Worm (Caenorhabditis elegans) whole organism, early embryonic: ENCODE measurements around the gene W04H10.1.
A peak's percentile ranks its signal among the peaks of the same experiment; 100 is the strongest.

Source experiments
- B0310.2 ChIP-seq: sonication (generic microtip); optimal IDR thresholded peaks from 2 replicates; lab custom pipeline; 2016; ENCODE audit warnings: mild to moderate bottlenecking, missing genetic modification characterization, missing compliant biosample characterization
- F13C5.2 ChIP-seq: sonication (generic microtip); optimal IDR thresholded peaks from 2 replicates; lab custom pipeline; 2017; ENCODE audit warnings: mild to moderate bottlenecking, missing genetic modification characterization, inconsistent platforms, missing compliant biosample characterization
- aly-1 ChIP-seq: sonication (generic microtip); optimal IDR thresholded peaks from 2 replicates; lab custom pipeline; 2016; ENCODE audit warnings: missing genetic modification characterization, missing compliant biosample characterization
- ama-1 ChIP-seq: fragments of 150-350 bp; optimal IDR thresholded peaks from 2 replicates; lab custom pipeline; 2014
- ceh-13 ChIP-seq: fragments of 200-800 bp; sonication (Bioruptor generic); optimal IDR thresholded peaks from 2 replicates; lab custom pipeline; 2018; ENCODE audit warnings: mild to moderate bottlenecking, missing genetic modification characterization, missing compliant biosample characterization
- ceh-36 ChIP-seq: sonication (generic microtip); optimal IDR thresholded peaks from 2 replicates; lab custom pipeline; 2016; ENCODE audit warnings: missing genetic modification characterization, inconsistent platforms, missing compliant biosample characterization
- ets-7 ChIP-seq: sonication (generic microtip); optimal IDR thresholded peaks from 2 replicates; lab custom pipeline; 2016; ENCODE audit warnings: missing genotype, missing genetic modification characterization, missing compliant biosample characterization
- flt-1 ChIP-seq: fragments of 200-800 bp; sonication (Bioruptor generic); IDR thresholded peaks from 2 replicates; pipeline ENCODE4 v1.3.6; 2022; ENCODE audit warnings: missing genetic modification characterization, missing compliant biosample characterization
- hmbx-1 ChIP-seq: sonication (generic microtip); optimal IDR thresholded peaks from 2 replicates; lab custom pipeline; 2016; ENCODE audit warnings: mild to moderate bottlenecking, missing genetic modification characterization, missing compliant biosample characterization
- hmg-4 ChIP-seq: fragments of 200-800 bp; sonication (Bioruptor generic); optimal IDR thresholded peaks from 2 replicates; lab custom pipeline; 2018; ENCODE audit warnings: mild to moderate bottlenecking, missing genetic modification characterization, missing compliant biosample characterization
- hnd-1 ChIP-seq: sonication (generic microtip); optimal IDR thresholded peaks from 2 replicates; lab custom pipeline; 2016; ENCODE audit warnings: missing genetic modification characterization, missing compliant biosample characterization
- pes-1 ChIP-seq: fragments of 200-800 bp; sonication (Bioruptor generic); IDR thresholded peaks from 2 replicates; pipeline ENCODE4 v1.3.6; 2022; ENCODE audit warnings: missing genetic modification reagents, missing genetic modification characterization, missing compliant biosample characterization
- scrt-1 ChIP-seq: fragments of 200-800 bp; sonication (Bioruptor generic); IDR thresholded peaks from 2 replicates; pipeline ENCODE4 v1.3.6; 2022; ENCODE audit warnings: missing genetic modification characterization, missing compliant biosample characterization
- sea-1 ChIP-seq: fragments of 200-800 bp; sonication (Bioruptor generic); conservative IDR thresholded peaks from 2 replicates; pipeline ENCODE4 v1.3.6; 2022; ENCODE audit warnings: missing genetic modification characterization, missing compliant biosample characterization
- tbx-11 ChIP-seq: fragments of 200-800 bp; sonication (Bioruptor generic); IDR thresholded peaks from 2 replicates; pipeline ENCODE4 v1.3.6; 2022; ENCODE audit warnings: missing genetic modification characterization, missing compliant biosample characterization
- tbx-37 ChIP-seq: fragments of 200-800 bp; sonication (Bioruptor generic); conservative IDR thresholded peaks from 2 replicates; pipeline ENCODE4 v1.3.6; 2022; ENCODE audit warnings: missing genetic modification reagents, missing genetic modification characterization, missing compliant biosample characterization
- tra-4 ChIP-seq: sonication (generic microtip); optimal IDR thresholded peaks from 2 replicates; lab custom pipeline; 2017; ENCODE audit warnings: missing genetic modification characterization, missing compliant biosample characterization

Gene W04H10.1

ce11 chrII:608757-609156 lies at the start of gene W04H10.1:
W04H10.1 (plus strand) TSS chrII:609057.
- TF ChIP-seq hmbx-1 (tag; lab: Kevin White, UChicago) (no peak), tra-4 (no peak), F13C5.2 (tag; lab: Kevin White, UChicago) (no peak), pes-1 (no peak), ets-7 (tag; lab: Kevin White, UChicago) (no peak), aly-1 (tag; lab: Kevin White, UChicago) (no peak), ceh-13 (GFP tag; lab: Kevin White, UChicago) (no peak)

DNA sequence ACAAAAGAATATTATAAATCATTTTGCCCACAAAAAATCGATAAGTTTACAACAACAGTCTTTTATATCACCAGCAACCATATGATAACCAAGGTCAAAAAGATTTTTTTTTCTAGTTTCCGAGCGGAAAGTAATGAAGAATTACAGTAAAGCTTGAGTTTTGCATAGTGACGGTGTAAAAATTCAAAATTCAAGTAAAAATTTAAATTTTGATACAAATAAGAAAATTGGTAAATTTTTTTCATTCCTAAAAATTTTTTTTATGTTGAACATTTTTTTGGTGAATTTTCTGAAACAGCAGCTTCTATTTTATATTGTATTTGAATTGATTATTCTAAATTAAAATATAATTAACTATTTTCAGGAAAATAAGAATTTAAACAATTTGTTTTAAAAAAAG lies 40.1 kb upstream of the W04H10.1 start, which contains the start of gene W08F4.5:
Gene W08F4.5 (minus strand): TSS at position 101 of the 400 bp plus-strand sequence.
- TF ChIP-seq hnd-1 (tag; lab: Kevin White, UChicago) (no peak), flt-1 (GFP tag; lab: Robert Waterston, UW) (no peak), scrt-1 (no peak), pes-1 (no peak), tbx-37 (no peak), aly-1 (tag; lab: Kevin White, UChicago) (no peak), hmg-4 (no peak), ceh-36 (tag; lab: Kevin White, UChicago) (no peak), hmbx-1 (tag; lab: Kevin White, UChicago) (no peak), ama-1 (no peak), B0310.2 (tag; lab: Kevin White, UChicago) (no peak), F13C5.2 (tag; lab: Kevin White, UChicago) (no peak), ets-7 (tag; lab: Kevin White, UChicago) (no peak), tra-4 (no peak), sea-1 (no peak), ceh-13 (GFP tag; lab: Kevin White, UChicago) (no peak), tbx-11 (GFP tag; lab: Robert Waterston, UW) (no peak)

- no peak for TF ChIP-seq tbx-37
- no peak for TF ChIP-seq F13C5.2 (tag; lab: Kevin White, UChicago)
- no peak for TF ChIP-seq tra-4
- TF ChIP-seq hmbx-1 (tag; lab: Kevin White, UChicago), result no peak
- TF ChIP-seq flt-1 (GFP tag; lab: Robert Waterston, UW), result no peak
- TF ChIP-seq hmg-4, result no peak
- TF ChIP-seq sea-1, result no peak
- TF ChIP-seq B0310.2 (tag; lab: Kevin White, UChicago), result no peak
- no peak for TF ChIP-seq ceh-13 (GFP tag; lab: Kevin White, UChicago)
- TF ChIP-seq ets-7 (tag; lab: Kevin White, UChicago), result no peak
These were observed 36.8 kb upstream of the W04H10.1 start, which contains the start of gene mlt-8 for ce11 chrII:572010-572409. mlt-8 (minus strand) TSS chrII:572110.

DNA sequence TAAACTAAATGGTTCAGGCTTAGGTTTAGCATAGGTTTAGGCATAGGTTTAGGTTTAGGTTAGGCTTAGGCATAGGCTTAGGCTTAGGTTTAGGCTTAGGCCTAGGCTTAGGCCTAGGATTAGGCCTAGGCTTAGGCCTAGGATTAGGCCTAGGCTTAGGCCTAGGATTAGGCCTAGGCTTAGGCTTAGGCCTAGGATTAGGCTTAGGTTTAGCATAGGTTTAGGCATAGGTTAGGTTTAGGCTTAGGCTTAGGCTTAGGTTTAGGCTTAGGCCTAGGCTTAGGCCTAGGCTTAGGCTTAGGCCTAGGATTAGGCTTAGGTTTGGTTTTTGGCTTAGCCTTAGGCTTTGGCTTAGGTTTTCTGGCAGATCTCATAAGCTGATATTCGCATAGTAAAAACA lies 35.3 kb upstream of the W04H10.1 start:
- TF ChIP-seq ceh-36 (tag; lab: Kevin White, UChicago), result peak; percentile 88
- peak; percentile 37; the same call in 1 of the 2 replicates for TF ChIP-seq pes-1

ce11 chrII:574064-574463 lies 34.8 kb upstream of the W04H10.1 start:
- TF ChIP-seq ets-7 (tag; lab: Kevin White, UChicago), result no peak
- no peak for TF ChIP-seq ama-1
- TF ChIP-seq ceh-36 (tag; lab: Kevin White, UChicago), result no peak
- TF ChIP-seq flt-1 (GFP tag; lab: Robert Waterston, UW), result no peak
- TF ChIP-seq F13C5.2 (tag; lab: Kevin White, UChicago), result no peak
- no peak for TF ChIP-seq tbx-11 (GFP tag; lab: Robert Waterston, UW)
- no peak for TF ChIP-seq tbx-37
- TF ChIP-seq pes-1, result no peak
- TF ChIP-seq ceh-13 (GFP tag; lab: Kevin White, UChicago), result no peak
- no peak for TF ChIP-seq hmbx-1 (tag; lab: Kevin White, UChicago)
- TF ChIP-seq B0310.2 (tag; lab: Kevin White, UChicago), result no peak

- TF ChIP-seq F13C5.2 (tag; lab: Kevin White, UChicago) (no peak), sea-1 (no peak), ets-7 (tag; lab: Kevin White, UChicago) (no peak), ceh-13 (GFP tag; lab: Kevin White, UChicago) (no peak), B0310.2 (tag; lab: Kevin White, UChicago) (no peak), flt-1 (GFP tag; lab: Robert Waterston, UW) (no peak), ceh-36 (tag; lab: Kevin White, UChicago) (no peak), tra-4 (no peak), hmg-4 (no peak), ama-1 (no peak), hmbx-1 (tag; lab: Kevin White, UChicago) (no peak), hnd-1 (tag; lab: Kevin White, UChicago) (no peak), aly-1 (tag; lab: Kevin White, UChicago) (no peak)
These were observed 31.2 kb upstream of the W04H10.1 start, which contains the start of gene W08F4.7 for ce11 chrII:577632-578031. W08F4.7 (minus strand) TSS chrII:577732.

- TF ChIP-seq flt-1 (GFP tag; lab: Robert Waterston, UW), result no peak
- TF ChIP-seq ets-7 (tag; lab: Kevin White, UChicago), result no peak
- TF ChIP-seq ceh-13 (GFP tag; lab: Kevin White, UChicago), result no peak
- TF ChIP-seq ama-1, result no peak
- no peak for TF ChIP-seq scrt-1
- TF ChIP-seq tra-4, result no peak
- TF ChIP-seq tbx-11 (GFP tag; lab: Robert Waterston, UW), result no peak
- TF ChIP-seq B0310.2 (tag; lab: Kevin White, UChicago), result no peak
- no peak for TF ChIP-seq tbx-37
- TF ChIP-seq aly-1 (tag; lab: Kevin White, UChicago), result no peak
- no peak for TF ChIP-seq hmg-4
- no peak for TF ChIP-seq ceh-36 (tag; lab: Kevin White, UChicago)
- no peak for TF ChIP-seq sea-1
These were observed 30.1 kb upstream of the W04H10.1 start for ce11 chrII:578803-579202.

ce11 chrII:580189-580643 lies 28.6 kb upstream of the W04H10.1 start, which contains the start of the genes cdc-37 and W08F4.3:
cdc-37 (minus strand) TSS chrII:580593.
W08F4.3 (plus strand) TSS chrII:580602.
- no peak for TF ChIP-seq B0310.2 (tag; lab: Kevin White, UChicago)
- no peak for TF ChIP-seq tbx-11 (GFP tag; lab: Robert Waterston, UW)
- no peak for TF ChIP-seq flt-1 (GFP tag; lab: Robert Waterston, UW)
- TF ChIP-seq hmg-4, result no peak
- no peak for TF ChIP-seq hmbx-1 (tag; lab: Kevin White, UChicago)
- no peak for TF ChIP-seq tra-4
- TF ChIP-seq scrt-1, result no peak
- TF ChIP-seq aly-1 (tag; lab: Kevin White, UChicago), result no peak
- TF ChIP-seq F13C5.2 (tag; lab: Kevin White, UChicago), result no peak
- no peak for TF ChIP-seq tbx-37
- TF ChIP-seq ceh-36 (tag; lab: Kevin White, UChicago), result no peak
- no peak for TF ChIP-seq ets-7 (tag; lab: Kevin White, UChicago)
- no peak for TF ChIP-seq hnd-1 (tag; lab: Kevin White, UChicago)
- no peak for TF ChIP-seq ama-1
- TF ChIP-seq pes-1, result no peak
